Fruit fly (Drosophila melanogaster) whole organism, embryonic: ENCODE measurements around the gene raptor.
A peak's percentile ranks its signal among the peaks of the same experiment; 100 is the strongest.

ENCODE experiments used
- Awh ChIP-seq: fragments of 200-800 bp; sonication (Bioruptor generic); IDR thresholded peaks from 2 replicates; pipeline ENCODE4, ENCODE4 v1.3.6; 2022; ENCODE audit warnings: missing biosample characterization, missing genetic modification characterization
- CG10959 ChIP-seq: fragments of 200-800 bp; sonication (Bioruptor generic); IDR thresholded peaks from 2 replicates; pipeline ENCODE4 v1.3.6; 2022; ENCODE audit warnings: missing biosample characterization, missing genetic modification characterization
- CG11085 ChIP-seq: fragments of 200-800 bp; sonication (Bioruptor generic); IDR thresholded peaks from 2 replicates; pipeline ENCODE4 v1.3.6; 2022; ENCODE audit warnings: missing biosample characterization, missing genetic modification characterization
- CG11560 ChIP-seq: fragments of 200-800 bp; sonication (Bioruptor generic); IDR thresholded peaks from 3 replicates; pipeline ENCODE4 v1.3.6; 2022; ENCODE audit warnings: missing biosample characterization, missing genetic modification characterization
- CG16863 ChIP-seq: fragments of 200-800 bp; sonication (Bioruptor generic); optimal IDR thresholded peaks from 3 replicates; lab custom pipeline; 2016; ENCODE audit warnings: missing biosample characterization, missing genetic modification characterization
- CG30020 ChIP-seq: fragments of 200-800 bp; optimal IDR thresholded peaks from 2 replicates; lab custom pipeline; 2019; ENCODE audit warnings: missing biosample characterization, mild to moderate bottlenecking, missing genetic modification characterization, moderate library complexity
- CG30403 ChIP-seq: fragments of 200-800 bp; sonication (Bioruptor generic); optimal IDR thresholded peaks from 3 replicates; lab custom pipeline; 2016; ENCODE audit warnings: missing biosample characterization, missing genetic modification characterization
- CG3407 ChIP-seq: fragments of 200-800 bp; sonication (Bioruptor generic); optimal IDR thresholded peaks from 2 replicates; lab custom pipeline; 2018; ENCODE audit warnings: missing biosample characterization, mild to moderate bottlenecking, missing genetic modification characterization
- CG34224 ChIP-seq: fragments of 200-800 bp; sonication (Bioruptor generic); IDR thresholded peaks from 3 replicates; pipeline ENCODE4 v1.3.6; 2022; ENCODE audit warnings: missing biosample characterization, missing genetic modification characterization; ENCODE audit not compliant: partially characterized antibody
- CG3838 ChIP-seq: fragments of 200-800 bp; sonication (Bioruptor generic); optimal IDR thresholded peaks from 3 replicates; lab custom pipeline; 2016; ENCODE audit warnings: missing biosample characterization, missing genetic modification characterization
- CG4282 ChIP-seq: fragments of 200-800 bp; sonication (Bioruptor generic); optimal IDR thresholded peaks from 2 replicates; lab custom pipeline; 2016; ENCODE audit warnings: missing biosample characterization, missing genetic modification characterization
- CG4360 ChIP-seq: fragments of 200-800 bp; sonication (Bioruptor generic); IDR thresholded peaks from 2 replicates; pipeline ENCODE4 v1.3.6; 2022; ENCODE audit warnings: missing biosample characterization, missing genetic modification characterization
- CG4707 ChIP-seq: fragments of 200-800 bp; sonication (Bioruptor generic); optimal IDR thresholded peaks from 2 replicates; lab custom pipeline; 2018; ENCODE audit warnings: missing biosample characterization, mild to moderate bottlenecking, missing genetic modification characterization, moderate library complexity
- CG5245 ChIP-seq: fragments of 200-800 bp; sonication (Bioruptor generic); optimal IDR thresholded peaks from 3 replicates; lab custom pipeline; 2016; ENCODE audit warnings: missing biosample characterization, missing genetic modification characterization
- CG7839 ChIP-seq: fragments of 200-800 bp; sonication (Bioruptor generic); optimal IDR thresholded peaks from 3 replicates; lab custom pipeline; 2018; ENCODE audit warnings: missing biosample characterization, mild to moderate bottlenecking, missing genetic modification characterization, moderate library complexity
- CG8359 ChIP-seq: fragments of 200-800 bp; sonication (Bioruptor generic); optimal IDR thresholded peaks from 2 replicates; lab custom pipeline; 2017; ENCODE audit warnings: missing biosample characterization, mild to moderate bottlenecking, missing genetic modification characterization, borderline replicate concordance
- CG9437 ChIP-seq: fragments of 200-800 bp; sonication (Bioruptor generic); optimal IDR thresholded peaks from 2 replicates; lab custom pipeline; 2018; ENCODE audit warnings: missing biosample characterization, mild to moderate bottlenecking, missing genetic modification characterization
- CG9727 ChIP-seq: fragments of 200-800 bp; sonication (Bioruptor generic); optimal IDR thresholded peaks from 3 replicates; lab custom pipeline; 2017; ENCODE audit warnings: missing biosample characterization, mild to moderate bottlenecking, missing genetic modification characterization
- Chrac-16 ChIP-seq: fragments of 200-800 bp; sonication (Bioruptor generic); optimal IDR thresholded peaks from 3 replicates; lab custom pipeline; 2016; ENCODE audit warnings: missing biosample characterization, missing genetic modification characterization
- Dfd ChIP-seq, 2 experiments: fragments of >200 bp; optimal IDR thresholded peaks; 2 replicates each; lab custom pipeline; 2017; ENCODE audit warnings: missing biosample characterization in 2 of 2, missing genetic modification characterization in 2 of 2
- Dll ChIP-seq: fragments of 200-800 bp; sonication (Bioruptor generic); IDR thresholded peaks from 4 replicates; pipeline ENCODE4 v1.3.6; 2022; ENCODE audit warnings: missing biosample characterization, missing genetic modification characterization; ENCODE audit not compliant: partially characterized antibody
- Doc2 ChIP-seq: fragments of 200-800 bp; sonication (Bioruptor generic); IDR thresholded peaks from 2 replicates; pipeline ENCODE4 v1.3.6; 2022; ENCODE audit warnings: missing biosample characterization, missing genetic modification characterization
- Ets65A ChIP-seq: fragments of 200-800 bp; sonication (Bioruptor generic); peaks from one replicate; lab custom pipeline; 2016; ENCODE audit warnings: missing biosample characterization, missing genetic modification characterization
- Hmr ChIP-seq: fragments of 200-800 bp; sonication (Bioruptor generic); optimal IDR thresholded peaks from 3 replicates; lab custom pipeline; 2017; ENCODE audit warnings: mild to moderate bottlenecking, missing biosample characterization, missing genetic modification reagents, missing genetic modification characterization
- Lim3 ChIP-seq: fragments of 200-800 bp; sonication (Bioruptor generic); IDR thresholded peaks from 2 replicates; pipeline ENCODE4 v1.3.6; 2022; ENCODE audit warnings: missing biosample characterization, missing genetic modification characterization
- MBD-R2 ChIP-seq: fragments of 200-800 bp; sonication (Bioruptor generic); IDR thresholded peaks from 2 replicates; pipeline ENCODE4 v1.3.6; 2022; ENCODE audit warnings: missing biosample characterization, missing genetic modification characterization
- MESR4 ChIP-seq: fragments of 200-800 bp; sonication (Bioruptor generic); optimal IDR thresholded peaks from 2 replicates; lab custom pipeline; 2018; ENCODE audit warnings: missing biosample characterization, mild to moderate bottlenecking, missing genetic modification characterization, moderate library complexity
- Opbp ChIP-seq: fragments of 200-800 bp; sonication (Bioruptor generic); IDR thresholded peaks from 3 replicates; pipeline ENCODE4 v1.3.6; 2022; ENCODE audit warnings: missing biosample characterization, missing genetic modification characterization; ENCODE audit not compliant: partially characterized antibody
- Xbp1 ChIP-seq: fragments of 200-800 bp; sonication (Bioruptor generic); optimal IDR thresholded peaks from 3 replicates; lab custom pipeline; 2016; ENCODE audit warnings: missing biosample characterization, mild to moderate bottlenecking, missing genetic modification characterization
- amos ChIP-seq: fragments of 200-800 bp; sonication (Bioruptor generic); IDR thresholded peaks from 2 replicates; pipeline ENCODE4 v1.3.6; 2022; ENCODE audit warnings: missing biosample characterization, missing genetic modification characterization; ENCODE audit not compliant: partially characterized antibody
- aop ChIP-seq: fragments of 200-800 bp; sonication (Bioruptor generic); IDR thresholded peaks from 2 replicates; pipeline ENCODE4 v1.3.6; 2022; ENCODE audit warnings: missing biosample characterization, missing genetic modification characterization
- bbx ChIP-seq: fragments of 200-800 bp; sonication (Bioruptor generic); IDR thresholded peaks from 2 replicates; pipeline ENCODE4 v1.3.6; 2022; ENCODE audit warnings: missing biosample characterization, missing genetic modification characterization; ENCODE audit not compliant: partially characterized antibody
- cas ChIP-seq: fragments of 200-800 bp; sonication (Bioruptor generic); IDR thresholded peaks from 2 replicates; pipeline ENCODE4 v1.3.6; 2022; ENCODE audit warnings: missing biosample characterization, missing genetic modification characterization
- da ChIP-seq: fragments of 200-800 bp; sonication (Bioruptor generic); optimal IDR thresholded peaks from 2 replicates; lab custom pipeline; 2016; ENCODE audit warnings: missing biosample characterization, missing genetic modification characterization
- dmrt11E ChIP-seq: fragments of 200-800 bp; sonication (Bioruptor generic); optimal IDR thresholded peaks from 3 replicates; lab custom pipeline; 2018; ENCODE audit warnings: missing biosample characterization, mild to moderate bottlenecking, missing genetic modification characterization, moderate library complexity
- fu2 ChIP-seq: fragments of 200-800 bp; sonication (Bioruptor generic); optimal IDR thresholded peaks from 2 replicates; lab custom pipeline; 2016; ENCODE audit warnings: missing biosample characterization, missing genetic modification characterization
- gt ChIP-seq: fragments of 200-800 bp; sonication (Bioruptor generic); IDR thresholded peaks from 2 replicates; pipeline ENCODE4 v1.3.6; 2022; ENCODE audit warnings: missing biosample characterization, missing genetic modification characterization
- ham ChIP-seq: fragments of 200-800 bp; sonication (Bioruptor generic); IDR thresholded peaks from 2 replicates; pipeline ENCODE4 v1.3.6; 2022; ENCODE audit warnings: missing biosample characterization, missing genetic modification characterization
- hth ChIP-seq: fragments of >200 bp; optimal IDR thresholded peaks from 2 replicates; lab custom pipeline; 2017; ENCODE audit warnings: inconsistent platforms
- mirr ChIP-seq: fragments of 200-800 bp; sonication (Bioruptor generic); optimal IDR thresholded peaks from 3 replicates; lab custom pipeline; 2018; ENCODE audit warnings: missing biosample characterization, mild to moderate bottlenecking, missing genetic modification characterization
- odd ChIP-seq: fragments of 200-800 bp; sonication (Bioruptor generic); optimal IDR thresholded peaks from 2 replicates; lab custom pipeline; 2017; ENCODE audit warnings: missing biosample characterization, mild to moderate bottlenecking, missing genetic modification characterization
- otp ChIP-seq: fragments of 200-800 bp; sonication (Bioruptor generic); IDR thresholded peaks from 3 replicates; pipeline ENCODE4, ENCODE4 v1.3.6; 2022; ENCODE audit warnings: missing biosample characterization, missing genetic modification characterization
- p53 ChIP-seq: fragments of 200-800 bp; sonication (Bioruptor generic); optimal IDR thresholded peaks from 2 replicates; lab custom pipeline; 2016; ENCODE audit warnings: missing biosample characterization, missing genetic modification characterization
- peb ChIP-seq: fragments of 200-800 bp; sonication (Bioruptor generic); IDR thresholded peaks from 2 replicates; pipeline ENCODE4 v1.3.6; 2022; ENCODE audit warnings: missing biosample characterization, missing genetic modification characterization
- pita ChIP-seq: fragments of 200-800 bp; sonication (Bioruptor generic); optimal IDR thresholded peaks from 2 replicates; lab custom pipeline; 2017; ENCODE audit warnings: missing biosample characterization, mild to moderate bottlenecking, missing genetic modification characterization
- ranshi ChIP-seq: fragments of 200-800 bp; sonication (Bioruptor generic); IDR thresholded peaks from 2 replicates; pipeline ENCODE4 v1.3.6; 2022; ENCODE audit warnings: missing biosample characterization, missing genetic modification characterization
- rib ChIP-seq: fragments of 200-800 bp; sonication (Bioruptor generic); IDR thresholded peaks from 2 replicates; pipeline ENCODE4 v1.3.6; 2022; ENCODE audit warnings: missing biosample characterization, missing genetic modification characterization
- sens-2 ChIP-seq: fragments of 200-800 bp; sonication (Bioruptor generic); IDR thresholded peaks from 2 replicates; pipeline ENCODE4 v1.3.6; 2022; ENCODE audit warnings: missing biosample characterization, missing genetic modification characterization
- sisA ChIP-seq: fragments of 200-800 bp; sonication (Bioruptor generic); IDR thresholded peaks from 2 replicates; pipeline ENCODE4 v1.3.6; 2022; ENCODE audit warnings: missing biosample characterization, missing genetic modification characterization
- stc ChIP-seq: fragments of 200-800 bp; sonication (Bioruptor generic); IDR thresholded peaks from 2 replicates; pipeline ENCODE4 v1.3.6; 2022; ENCODE audit warnings: missing biosample characterization, missing genetic modification characterization
- ttk ChIP-seq: fragments of 200-800 bp; sonication (Bioruptor generic); IDR thresholded peaks from 2 replicates; pipeline ENCODE4 v2.1.2; 2022; ENCODE audit warnings: missing biosample characterization, missing genetic modification characterization
- vnd ChIP-seq: fragments of 200-800 bp; sonication (Bioruptor generic); IDR thresholded peaks from 3 replicates; pipeline ENCODE4 v1.3.6; 2022; ENCODE audit warnings: missing biosample characterization, missing genetic modification characterization; ENCODE audit not compliant: partially characterized antibody

raptor gene

DNA sequence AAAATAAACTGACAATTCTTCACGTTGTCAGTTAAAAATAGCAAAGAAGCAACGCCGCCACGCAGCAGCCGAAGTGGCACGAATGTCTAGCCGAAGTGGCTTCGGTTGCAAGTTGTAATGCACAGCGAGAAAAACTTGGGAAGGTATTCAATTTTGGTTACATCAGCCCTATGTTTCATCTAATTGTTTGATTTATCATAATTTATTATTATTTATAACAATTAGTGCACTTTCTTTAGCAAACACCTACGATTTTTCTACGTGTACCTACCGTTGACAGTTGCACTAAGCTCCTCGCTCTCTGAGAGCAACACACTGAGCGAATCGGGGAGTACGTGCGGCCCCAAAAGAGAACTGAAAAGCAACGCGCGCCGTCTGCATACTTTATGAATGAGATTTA lies 15.2 kb downstream of the raptor start, which contains the start of gene Tsp5D (continued):
- TF ChIP-seq da (no peak), CG3407 (GFP tag; lab: Kevin White, UChicago) (peak; percentile 91), fu2 (GFP tag; lab: Kevin White, UChicago) (no peak), cas (GFP tag; lab: Robert Waterston, UW) (peak; percentile 75; the same call in 1 of the 2 replicates), Ets65A (GFP tag; lab: Kevin White, UChicago) (peak; percentile 94), CG8359 (GFP tag; lab: Kevin White, UChicago) (peak; percentile 78), Lim3 (GFP tag; lab: Robert Waterston, UW) (peak; percentile 88), amos (GFP tag; lab: Robert Waterston, UW) (no peak), CG4282 (GFP tag; lab: Kevin White, UChicago) (no peak), sens-2 (peak; percentile 91), CG10959 (GFP tag; lab: Robert Waterston, UW) (peak; percentile 89), odd (GFP tag; lab: Kevin White, UChicago) (peak; percentile 82), mirr (GFP tag; lab: Kevin White, UChicago) (no peak), vnd (GFP tag; lab: Robert Waterston, UW) (no peak), CG11085 (GFP tag; lab: Robert Waterston, UW) (peak; percentile 74), pita (GFP tag; lab: Kevin White, UChicago) (no peak), MBD-R2 (GFP tag; lab: Robert Waterston, UW) (peak; percentile 63), rib (0 out of 2 replicates have a peak, but pooled peaks have one; percentile 64), stc (GFP tag; lab: Robert Waterston, UW) (peak; percentile 95), CG30403 (GFP tag; lab: Kevin White, UChicago) (peak; percentile 86), CG9727 (GFP tag; lab: Kevin White, UChicago) (peak; percentile 79), CG34224 (no peak), dmrt11E (tag; lab: Kevin White, UChicago) (peak; percentile 76), otp (GFP tag; lab: Robert Waterston, UW) (peak; percentile 93), Xbp1 (GFP tag; lab: Kevin White, UChicago) (peak; percentile 90), Hmr (GFP tag; lab: Kevin White, UChicago) (peak; percentile 81), Chrac-16 (GFP tag; lab: Kevin White, UChicago) (peak; percentile 74), CG16863 (GFP tag; lab: Kevin White, UChicago) (peak; percentile 58), CG9437 (peak; percentile 77), CG4360 (peak; percentile 69), CG5245 (peak; percentile 94), CG30020 (tag; lab: Kevin White, UChicago) (peak; percentile 53), CG11560 (tag; lab: Robert Waterston, UW) (peak; percentile 75), CG7839 (tag; lab: Kevin White, UChicago) (peak; percentile 93), CG4707 (GFP tag; lab: Kevin White, UChicago) (peak; percentile 75), Doc2 (GFP tag; lab: Robert Waterston, UW) (peak; percentile 72), peb (peak; percentile 87), ttk (GFP tag; lab: Robert Waterston, UW) (peak; percentile 97), ranshi (GFP tag; lab: Robert Waterston, UW) (peak; percentile 93), gt (GFP tag; lab: Robert Waterston, UW) (peak; percentile 89), MESR4 (GFP tag; lab: Kevin White, UChicago) (peak; percentile 23), Dfd (GFP tag; optimal IDR thresholded peaks at IDR 0.05; lab: Kevin White, UChicago) (no peak), CG3838 (GFP tag; lab: Kevin White, UChicago) (no peak), bbx (no peak), Dll (GFP tag; lab: Robert Waterston, UW) (no peak), p53 (GFP tag; lab: Kevin White, UChicago) (no peak), sisA (GFP tag; lab: Robert Waterston, UW) (peak; percentile 97), ham (no peak), hth (no peak), Awh (GFP tag; lab: Robert Waterston, UW) (peak; percentile 97), aop (GFP tag; lab: Robert Waterston, UW) (peak; percentile 90), Opbp (GFP tag; lab: Robert Waterston, UW) (no peak)
